Fruit fly (Drosophila melanogaster): ENCODE results near the gene mRpL2.

DNA sequence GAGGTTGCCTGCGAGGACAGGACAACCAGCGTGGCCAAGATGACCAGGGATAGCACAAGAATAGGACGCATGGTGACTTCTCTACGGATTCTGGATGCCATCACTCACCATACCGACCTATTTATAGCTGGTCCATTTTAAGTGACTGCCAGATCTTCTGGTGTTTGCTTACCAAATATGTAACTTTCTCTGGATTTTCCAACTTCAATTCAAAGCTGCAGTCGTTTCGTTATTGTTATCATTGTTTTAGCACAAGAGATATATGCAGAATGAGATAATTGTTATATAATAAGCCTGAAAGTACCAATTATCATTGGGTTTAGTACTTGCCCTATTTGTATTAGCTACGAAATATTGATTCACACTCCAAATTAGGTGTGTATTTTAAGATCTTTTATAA is 16.9 kb upstream of the mRpL2 start, which contains the start of gene CG32071:
- TF ChIP-seq ttk (optimal IDR thresholded peaks at IDR 0.05) (no peak), Myc (optimal IDR thresholded peaks at IDR 0.05) (no peak), insv (optimal IDR thresholded peaks at IDR 0.05) (no peak), psq (optimal IDR thresholded peaks at IDR 0.05) (no peak), h (optimal IDR thresholded peaks at IDR 0.05) (no peak), Sin3A (optimal IDR thresholded peaks at IDR 0.05) (no peak)

Measured in Kc167 (cell line).